Fruit fly (Drosophila melanogaster): Measurements from ENCODE around the gene CG42266.

CG42266 gene

dm6 chr2L:16352585-16353580 lies 12.7 kb upstream of the CG42266 start, which contains the start of the genes Hyls1, chif and CG4455 (continued):
- TF ChIP-seq phol (tag; optimal IDR thresholded peaks at IDR 0.05) (peak; percentile 63), E2f2 (GFP tag; IDR thresholded peaks at IDR 0.05) (peak; percentile 49), Optix (GFP tag; IDR thresholded peaks at IDR 0.05) (no peak), CG11695 (GFP tag; IDR thresholded peaks at IDR 0.05) (no peak), CG7357 (GFP tag; IDR thresholded peaks at IDR 0.05) (no peak), usp (GFP tag; optimal IDR thresholded peaks at IDR 0.05) (no peak), h (optimal IDR thresholded peaks at IDR 0.05) (no peak), rib (GFP tag; IDR thresholded peaks at IDR 0.05) (no peak), ham (GFP tag; IDR thresholded peaks at IDR 0.05) (no peak), sug (tag; optimal IDR thresholded peaks at IDR 0.05) (peak; percentile 50), Awh (GFP tag; IDR thresholded peaks at IDR 0.05) (no peak), ash1 (GFP tag; optimal IDR thresholded peaks at IDR 0.05) (no peak), CG6791 (GFP tag; IDR thresholded peaks at IDR 0.05; ENCODE audit: partially characterized antibody) (peak; percentile 82), bowl (GFP tag; IDR thresholded peaks at IDR 0.05) (no peak), CG3407 (GFP tag; optimal IDR thresholded peaks at IDR 0.05) (peak; percentile 5), CoRest (tag; optimal IDR thresholded peaks at IDR 0.05) (peak; percentile 78), CG13894 (tag; optimal IDR thresholded peaks at IDR 0.05) (no peak), ems (GFP tag; optimal IDR thresholded peaks at IDR 0.05) (peak; percentile 21), CG4360 (GFP tag; IDR thresholded peaks at IDR 0.05) (no peak), gfzf (GFP tag; optimal IDR thresholded peaks at IDR 0.05) (peak; percentile 13), CG17328 (GFP tag; IDR thresholded peaks at IDR 0.05) (no peak), dan (GFP tag; IDR thresholded peaks at IDR 0.05) (no peak), slbo (GFP tag; IDR thresholded peaks at IDR 0.05) (peak; percentile 45; the same call in 1 of the 2 replicates), CG33213 (GFP tag; optimal IDR thresholded peaks at IDR 0.05) (no peak), disco-r (GFP tag; optimal IDR thresholded peaks at IDR 0.05) (no peak), sens (GFP tag) (peak; percentile 74), Dll (GFP tag; IDR thresholded peaks at IDR 0.05; ENCODE audit: partially characterized antibody) (peak; percentile 95), cg (GFP tag; optimal IDR thresholded peaks at IDR 0.05) (no peak), wor (GFP tag; IDR thresholded peaks at IDR 0.05) (no peak), CG18476 (GFP tag; optimal IDR thresholded peaks at IDR 0.05) (no peak), CG10431 (GFP tag; optimal IDR thresholded peaks at IDR 0.05) (no peak), Gug (GFP tag; IDR thresholded peaks at IDR 0.05) (peak; percentile 32; the same call in 1 of the 4 replicates), CG12769 (tag; optimal IDR thresholded peaks at IDR 0.05) (no peak), al (GFP tag; IDR thresholded peaks at IDR 0.05) (peak; percentile 10; the same call in 1 of the 2 replicates), ind (GFP tag; optimal IDR thresholded peaks at IDR 0.05) (peak; percentile 56), HLH3B (GFP tag; IDR thresholded peaks at IDR 0.05) (no peak), CG9876 (GFP tag; optimal IDR thresholded peaks at IDR 0.05) (no peak), fu2 (GFP tag; optimal IDR thresholded peaks at IDR 0.05) (no peak), CTCF (GFP tag; optimal IDR thresholded peaks at IDR 0.05) (peak; percentile 10), bab2 (GFP tag; optimal IDR thresholded peaks at IDR 0.05) (no peak), grau (tag; optimal IDR thresholded peaks at IDR 0.05) (no peak), CG2199 (GFP tag; IDR thresholded peaks at IDR 0.05) (no peak), NC2α (GFP tag; optimal IDR thresholded peaks at IDR 0.05) (no peak), CG3847 (GFP tag; IDR thresholded peaks at IDR 0.05) (peak; percentile 54), gcm (GFP tag; optimal IDR thresholded peaks at IDR 0.05) (no peak), CG15479 (GFP tag; optimal IDR thresholded peaks at IDR 0.05) (peak; percentile 44), bigmax (GFP tag; optimal IDR thresholded peaks at IDR 0.05) (no peak), CG8924 (tag; optimal IDR thresholded peaks at IDR 0.05) (peak; percentile 27), pita (GFP tag; optimal IDR thresholded peaks at IDR 0.05) (no peak), CG12104 (GFP tag; optimal IDR thresholded peaks at IDR 0.05) (peak; percentile 38)

All from whole organism, embryonic.